Worm (Caenorhabditis elegans): Measurements from ENCODE around the gene eef-1G.

eef-1G gene

ce11 chrV:11004094-11004493 is 38.6 kb downstream of the eef-1G start:
- TF ChIP-seq ztf-29 (GFP tag; IDR thresholded peaks at IDR 0.05) = no peak
- TF ChIP-seq med-1 (GFP tag; optimal IDR thresholded peaks at IDR 0.05; ENCODE audit: insufficient read depth) = no peak
- no peak for TF ChIP-seq flt-1 (GFP tag; IDR thresholded peaks at IDR 0.05)
- no peak for TF ChIP-seq tab-1 (GFP tag; IDR thresholded peaks at IDR 0.05)
- no peak for TF ChIP-seq cog-1 (tag; optimal IDR thresholded peaks at IDR 0.05)
- TF ChIP-seq klf-2 (GFP tag; conservative IDR thresholded peaks at IDR 0.05) = no peak
- no peak for TF ChIP-seq ref-1 (GFP tag; conservative IDR thresholded peaks at IDR 0.05)
- TF ChIP-seq T22C8.4 (GFP tag; IDR thresholded peaks at IDR 0.05) = no peak
- TF ChIP-seq ztf-23 (GFP tag; IDR thresholded peaks at IDR 0.05) = no peak

DNA sequence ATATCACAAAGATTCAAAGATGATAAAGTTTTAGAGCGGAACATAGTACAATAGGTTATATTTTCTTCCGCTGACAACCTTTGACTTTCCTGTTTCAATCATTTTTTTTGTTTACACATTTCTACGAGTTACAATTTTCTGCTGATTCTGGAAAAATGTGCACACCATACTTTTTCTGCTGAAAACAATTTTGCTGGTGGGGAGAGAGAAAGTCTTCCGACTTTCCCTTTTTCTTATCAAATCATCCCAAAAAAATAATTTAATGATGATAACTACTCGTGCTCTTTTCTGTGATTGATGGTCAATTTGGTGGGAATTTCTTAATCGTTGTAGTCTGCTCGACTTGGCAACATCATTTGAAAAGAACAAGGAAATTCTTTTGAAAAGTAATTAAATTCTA is 42.1 kb downstream of the eef-1G start:
- TF ChIP-seq ztf-29 (GFP tag; IDR thresholded peaks at IDR 0.05) (no peak), klf-2 (GFP tag; conservative IDR thresholded peaks at IDR 0.05) (no peak), T22C8.4 (GFP tag; IDR thresholded peaks at IDR 0.05) (no peak), cog-1 (tag; optimal IDR thresholded peaks at IDR 0.05) (no peak), med-1 (GFP tag; optimal IDR thresholded peaks at IDR 0.05; ENCODE audit: insufficient read depth) (no peak), flt-1 (GFP tag; IDR thresholded peaks at IDR 0.05) (no peak), ztf-23 (GFP tag; IDR thresholded peaks at IDR 0.05) (no peak), tab-1 (GFP tag; IDR thresholded peaks at IDR 0.05) (no peak), ref-1 (GFP tag; conservative IDR thresholded peaks at IDR 0.05) (no peak)

DNA sequence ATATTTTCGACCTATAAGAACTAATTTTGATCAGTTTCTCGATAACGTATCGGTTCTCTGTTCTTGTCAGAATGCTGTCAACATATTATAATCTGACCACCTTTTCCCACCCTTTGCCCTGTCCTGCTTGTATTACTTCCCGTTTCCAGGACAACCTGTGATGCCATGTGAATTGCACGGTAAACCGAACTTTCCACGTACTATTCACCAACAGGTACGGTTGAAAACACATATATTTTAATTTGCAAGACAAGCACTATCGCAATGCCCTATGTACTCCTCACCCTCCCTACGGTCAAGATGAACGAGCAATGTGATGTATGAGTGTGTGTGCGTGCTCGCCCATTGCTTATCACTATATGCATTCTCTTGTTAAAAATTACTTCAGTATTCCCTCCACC is 43.6 kb downstream of the eef-1G start:
- TF ChIP-seq tab-1 (GFP tag; IDR thresholded peaks at IDR 0.05) (no peak), ztf-29 (GFP tag; IDR thresholded peaks at IDR 0.05) (no peak), klf-2 (GFP tag; conservative IDR thresholded peaks at IDR 0.05) (no peak), T22C8.4 (GFP tag; IDR thresholded peaks at IDR 0.05) (no peak), cog-1 (tag; optimal IDR thresholded peaks at IDR 0.05) (no peak), med-1 (GFP tag; optimal IDR thresholded peaks at IDR 0.05; ENCODE audit: insufficient read depth) (no peak), ref-1 (GFP tag; conservative IDR thresholded peaks at IDR 0.05) (no peak), flt-1 (GFP tag; IDR thresholded peaks at IDR 0.05) (no peak), ztf-23 (GFP tag; IDR thresholded peaks at IDR 0.05) (no peak)

- TF ChIP-seq flt-1 (GFP tag; IDR thresholded peaks at IDR 0.05) (no peak), ref-1 (GFP tag; conservative IDR thresholded peaks at IDR 0.05) (no peak), med-1 (GFP tag; optimal IDR thresholded peaks at IDR 0.05; ENCODE audit: insufficient read depth) (no peak), ztf-23 (GFP tag; IDR thresholded peaks at IDR 0.05) (no peak), tab-1 (GFP tag; IDR thresholded peaks at IDR 0.05) (no peak), ztf-29 (GFP tag; IDR thresholded peaks at IDR 0.05) (no peak)
Observed at ce11 chrV:11010768-11011167, 45.2 kb downstream of the eef-1G start.

DNA sequence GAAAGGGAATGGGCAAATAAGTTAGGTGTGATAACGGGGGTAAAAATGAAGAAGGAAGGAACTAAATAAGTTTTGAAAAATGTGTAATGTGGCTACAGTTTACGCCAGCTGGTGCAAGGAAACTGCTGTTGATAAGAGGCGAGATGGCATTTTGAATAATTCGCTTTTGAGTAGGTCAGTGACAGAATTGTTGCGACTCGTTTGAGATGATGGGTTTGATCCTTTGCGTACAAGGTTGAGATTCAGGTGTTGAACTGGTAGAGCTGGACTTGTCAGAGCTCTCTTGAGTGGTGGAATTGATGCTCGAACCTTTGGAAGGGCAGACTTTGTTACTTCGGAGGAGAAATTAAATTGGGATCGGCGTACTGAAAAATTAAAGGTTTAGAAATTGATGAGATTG is 46.3 kb downstream of the eef-1G start:
- TF ChIP-seq ref-1 (GFP tag; conservative IDR thresholded peaks at IDR 0.05) (no peak), cog-1 (tag; optimal IDR thresholded peaks at IDR 0.05) (no peak), ztf-23 (GFP tag; IDR thresholded peaks at IDR 0.05) (no peak), klf-2 (GFP tag; conservative IDR thresholded peaks at IDR 0.05) (no peak), flt-1 (GFP tag; IDR thresholded peaks at IDR 0.05) (no peak), tab-1 (GFP tag; IDR thresholded peaks at IDR 0.05) (no peak), ztf-29 (GFP tag; IDR thresholded peaks at IDR 0.05) (no peak), T22C8.4 (GFP tag; IDR thresholded peaks at IDR 0.05) (no peak), med-1 (GFP tag; optimal IDR thresholded peaks at IDR 0.05; ENCODE audit: insufficient read depth) (no peak)

DNA sequence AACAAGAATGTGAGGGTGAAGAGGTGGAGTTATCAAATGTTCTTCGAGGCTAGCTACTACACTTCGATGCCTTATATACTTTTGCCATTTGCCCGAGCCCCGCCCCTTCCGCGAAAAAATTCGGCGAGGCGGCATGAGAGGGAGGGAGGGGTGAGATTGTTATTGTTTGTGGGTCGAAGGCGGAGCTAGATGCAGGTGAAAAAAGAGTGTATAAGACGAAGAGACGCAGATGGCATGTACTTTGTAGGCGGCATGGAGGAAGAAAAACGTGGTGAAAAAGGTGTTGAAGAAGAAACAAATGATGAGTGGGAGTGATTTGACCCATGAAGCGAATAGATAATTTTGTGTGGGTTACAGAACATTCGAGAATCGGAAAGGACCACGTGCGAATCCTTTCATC is 46.9 kb downstream of the eef-1G start, which contains the start of gene C13G3.1:
Gene C13G3.1, minus strand, starts transcription at position 47 of the 400 bp plus-strand sequence.
- TF ChIP-seq ref-1 (GFP tag; conservative IDR thresholded peaks at IDR 0.05) = no peak
- no peak for TF ChIP-seq cog-1 (tag; optimal IDR thresholded peaks at IDR 0.05)
- no peak for TF ChIP-seq T22C8.4 (GFP tag; IDR thresholded peaks at IDR 0.05)
- no peak for TF ChIP-seq tab-1 (GFP tag; IDR thresholded peaks at IDR 0.05)

ce11 chrV:11013179-11013578 is 47.7 kb downstream of the eef-1G start:
- TF ChIP-seq tab-1 (GFP tag; IDR thresholded peaks at IDR 0.05) (no peak), cog-1 (tag; optimal IDR thresholded peaks at IDR 0.05) (no peak), ztf-23 (GFP tag; IDR thresholded peaks at IDR 0.05) (no peak), flt-1 (GFP tag; IDR thresholded peaks at IDR 0.05) (no peak), ztf-29 (GFP tag; IDR thresholded peaks at IDR 0.05) (no peak), T22C8.4 (GFP tag; IDR thresholded peaks at IDR 0.05) (no peak), klf-2 (GFP tag; conservative IDR thresholded peaks at IDR 0.05) (no peak), ref-1 (GFP tag; conservative IDR thresholded peaks at IDR 0.05) (no peak), med-1 (GFP tag; optimal IDR thresholded peaks at IDR 0.05; ENCODE audit: insufficient read depth) (no peak)

DNA sequence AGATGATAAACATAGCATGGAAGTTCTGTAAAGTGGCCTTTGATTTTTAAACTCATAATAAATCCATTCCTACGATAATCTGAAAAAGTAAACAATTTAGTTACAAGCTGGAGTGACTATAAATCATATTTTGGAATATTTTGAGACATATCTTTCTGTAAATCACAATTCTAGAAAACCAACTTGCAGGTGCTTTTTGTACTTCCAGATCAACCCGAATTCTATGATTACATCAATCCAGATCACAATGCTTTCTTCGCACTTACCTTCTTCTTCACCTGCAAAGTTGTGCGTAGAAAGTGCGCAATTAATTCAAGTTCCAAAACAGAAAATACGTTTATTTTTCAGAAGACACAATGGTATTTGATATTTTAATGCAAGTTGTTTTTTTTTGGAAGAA is 49.2 kb downstream of the eef-1G start:
- TF ChIP-seq med-1 (GFP tag; optimal IDR thresholded peaks at IDR 0.05; ENCODE audit: insufficient read depth) (no peak), ztf-23 (GFP tag; IDR thresholded peaks at IDR 0.05) (no peak), cog-1 (tag; optimal IDR thresholded peaks at IDR 0.05) (no peak), tab-1 (GFP tag; IDR thresholded peaks at IDR 0.05) (no peak), ztf-29 (GFP tag; IDR thresholded peaks at IDR 0.05) (no peak)

DNA sequence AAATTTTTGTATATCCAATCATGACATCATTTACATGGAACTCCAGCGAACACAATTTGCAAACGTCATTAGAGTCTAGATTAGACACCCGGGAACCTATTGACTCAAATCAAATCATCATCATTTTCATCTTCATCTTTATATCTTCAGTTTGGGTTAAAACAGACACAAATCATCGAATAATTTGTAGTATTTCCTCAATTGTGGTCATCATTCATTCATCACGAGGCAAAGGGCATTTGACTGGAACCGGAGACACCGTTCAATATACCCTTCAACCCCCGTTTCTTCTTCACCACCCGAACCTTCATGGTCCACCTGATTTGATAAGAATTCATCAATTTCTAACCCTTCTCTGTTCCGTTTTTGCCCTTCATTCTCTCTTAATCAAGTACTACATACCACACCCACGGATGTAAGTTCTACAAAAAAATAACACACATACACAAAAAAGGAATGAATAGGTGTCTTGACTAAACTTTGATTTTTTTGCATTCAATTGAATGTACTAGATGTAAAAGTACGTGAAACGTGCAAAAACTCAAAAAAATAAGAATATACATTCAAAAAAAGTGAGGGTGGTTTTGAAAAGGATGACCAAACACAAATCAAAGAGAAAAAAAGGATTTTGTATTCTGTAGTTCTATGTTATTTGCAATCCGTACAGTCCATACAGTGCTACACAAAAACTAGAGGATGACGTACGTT is 51.5 kb downstream of the eef-1G start:
- TF ChIP-seq cog-1 (tag; optimal IDR thresholded peaks at IDR 0.05) (no peak), ztf-29 (GFP tag; IDR thresholded peaks at IDR 0.05) (no peak)
